Fruit fly (Drosophila melanogaster) whole organism, embryonic: ENCODE data around the gene Slob.
A peak's percentile ranks its signal among the peaks of the same experiment; 100 is the strongest.

Source experiments
- B-H1 ChIP-seq: fragments of 200-800 bp; sonication (Bioruptor generic); IDR thresholded peaks from 3 replicates; pipeline ENCODE4 v1.3.6; 2022; ENCODE audit warnings: missing biosample characterization, missing genetic modification characterization
- BEAF-32 ChIP-seq: fragments of 200-800 bp; sonication (Bioruptor generic); optimal IDR thresholded peaks from 3 replicates; lab custom pipeline; 2017; ENCODE audit warnings: missing biosample characterization, missing genetic modification characterization, mild to moderate bottlenecking, moderate library complexity, missing genetic modification reagents
- CG1024 ChIP-seq: fragments of 200-800 bp; sonication (Bioruptor generic); IDR thresholded peaks from 2 replicates; pipeline ENCODE4 v1.3.6; 2022; ENCODE audit warnings: missing biosample characterization, missing genetic modification characterization
- CG10431 ChIP-seq: fragments of 200-800 bp; sonication (Bioruptor generic); optimal IDR thresholded peaks from 3 replicates; lab custom pipeline; 2018; ENCODE audit warnings: missing biosample characterization, mild to moderate bottlenecking, missing genetic modification characterization
- CG11456 ChIP-seq: fragments of 200-800 bp; sonication (Bioruptor generic); IDR thresholded peaks from 3 replicates; pipeline ENCODE4 v1.3.6; 2022; ENCODE audit warnings: missing biosample characterization, missing genetic modification characterization
- CG12155 ChIP-seq: fragments of 200-800 bp; sonication (Bioruptor generic); optimal IDR thresholded peaks from 3 replicates; lab custom pipeline; 2016; ENCODE audit warnings: missing biosample characterization, missing genetic modification characterization
- CG14860 ChIP-seq: fragments of 200-800 bp; sonication (Bioruptor generic); IDR thresholded peaks from 3 replicates; pipeline ENCODE4 v1.3.6; 2022; ENCODE audit warnings: missing biosample characterization, missing genetic modification characterization; ENCODE audit not compliant: partially characterized antibody
- CG15479 ChIP-seq: fragments of 200-800 bp; sonication (Bioruptor generic); optimal IDR thresholded peaks from 3 replicates; lab custom pipeline; 2019; ENCODE audit warnings: missing biosample characterization, mild to moderate bottlenecking, missing genetic modification characterization, moderate library complexity
- CG1647 ChIP-seq: fragments of 200-800 bp; sonication (Bioruptor generic); optimal IDR thresholded peaks from 3 replicates; lab custom pipeline; 2016; ENCODE audit warnings: missing biosample characterization, missing genetic modification characterization
- CG16815 ChIP-seq: fragments of 200-800 bp; sonication (Bioruptor generic); optimal IDR thresholded peaks from 3 replicates; lab custom pipeline; 2017; ENCODE audit warnings: missing biosample characterization, mild to moderate bottlenecking, missing genetic modification characterization
- CG17802 ChIP-seq: fragments of 200-800 bp; sonication (Bioruptor generic); optimal IDR thresholded peaks from 2 replicates; lab custom pipeline; 2018; ENCODE audit warnings: missing biosample characterization, mild to moderate bottlenecking, missing genetic modification characterization, moderate library complexity
- CG17829 ChIP-seq: fragments of 200-800 bp; optimal IDR thresholded peaks from 2 replicates; lab custom pipeline; 2019; ENCODE audit warnings: missing biosample characterization, mild to moderate bottlenecking, missing genetic modification characterization, moderate library complexity
- CG18764 ChIP-seq: fragments of 200-800 bp; sonication (Bioruptor generic); optimal IDR thresholded peaks from 3 replicates; lab custom pipeline; 2016; ENCODE audit warnings: missing biosample characterization, missing genetic modification characterization
- CG2712 ChIP-seq: fragments of 200-800 bp; optimal IDR thresholded peaks from 3 replicates; lab custom pipeline; 2019; ENCODE audit warnings: missing biosample characterization, mild to moderate bottlenecking, missing genetic modification characterization, moderate library complexity
- CG2889 ChIP-seq: fragments of 200-800 bp; sonication (Bioruptor generic); IDR thresholded peaks from 3 replicates; pipeline ENCODE4 v1.3.6; 2022; ENCODE audit warnings: missing biosample characterization, missing genetic modification characterization
- CG30020 ChIP-seq: fragments of 200-800 bp; optimal IDR thresholded peaks from 2 replicates; lab custom pipeline; 2019; ENCODE audit warnings: missing biosample characterization, mild to moderate bottlenecking, missing genetic modification characterization, moderate library complexity
- CG30403 ChIP-seq: fragments of 200-800 bp; sonication (Bioruptor generic); optimal IDR thresholded peaks from 3 replicates; lab custom pipeline; 2016; ENCODE audit warnings: missing biosample characterization, missing genetic modification characterization
- CG43689 ChIP-seq: fragments of 200-800 bp; sonication (Bioruptor generic); IDR thresholded peaks from 2 replicates; pipeline ENCODE4 v1.3.6; 2022; ENCODE audit warnings: missing biosample characterization, missing genetic modification characterization
- CG4854 ChIP-seq: fragments of 200-800 bp; sonication (Bioruptor generic); optimal IDR thresholded peaks from 2 replicates; lab custom pipeline; 2016; ENCODE audit warnings: missing biosample characterization, missing genetic modification characterization, inconsistent platforms
- CG5180 ChIP-seq: fragments of 200-800 bp; sonication (Bioruptor generic); optimal IDR thresholded peaks from 3 replicates; lab custom pipeline; 2017; ENCODE audit warnings: missing biosample characterization, missing genetic modification characterization, mild to moderate bottlenecking, moderate library complexity, missing genetic modification reagents
- CG8281 ChIP-seq: fragments of 200-800 bp; sonication (Bioruptor generic); optimal IDR thresholded peaks from 2 replicates; lab custom pipeline; 2018; ENCODE audit warnings: missing biosample characterization, mild to moderate bottlenecking, missing genetic modification characterization, moderate library complexity
- CG8359 ChIP-seq: fragments of 200-800 bp; sonication (Bioruptor generic); optimal IDR thresholded peaks from 2 replicates; lab custom pipeline; 2017; ENCODE audit warnings: missing biosample characterization, mild to moderate bottlenecking, missing genetic modification characterization, borderline replicate concordance
- CG9215 ChIP-seq: fragments of 200-800 bp; sonication (Bioruptor generic); IDR thresholded peaks from 2 replicates; pipeline ENCODE4 v1.3.6; 2022; ENCODE audit warnings: missing biosample characterization, missing genetic modification characterization
- Chrac-16 ChIP-seq: fragments of 200-800 bp; sonication (Bioruptor generic); optimal IDR thresholded peaks from 3 replicates; lab custom pipeline; 2016; ENCODE audit warnings: missing biosample characterization, missing genetic modification characterization
- CrebB ChIP-seq: fragments of 200-800 bp; sonication (Bioruptor generic); optimal IDR thresholded peaks from 3 replicates; lab custom pipeline; 2018; ENCODE audit warnings: missing biosample characterization, mild to moderate bottlenecking, missing genetic modification characterization
- D19A ChIP-seq: fragments of 200-800 bp; optimal IDR thresholded peaks from 3 replicates; lab custom pipeline; 2019; ENCODE audit warnings: missing biosample characterization, mild to moderate bottlenecking, missing genetic modification characterization, moderate library complexity
- Dad ChIP-seq: fragments of 200-800 bp; sonication (Bioruptor generic); optimal IDR thresholded peaks from 3 replicates; lab custom pipeline; 2016; ENCODE audit warnings: missing biosample characterization, missing genetic modification characterization
- Doc3 ChIP-seq: fragments of 200-800 bp; sonication (Bioruptor generic); IDR thresholded peaks from 3 replicates; pipeline ENCODE4 v1.3.6; 2022; ENCODE audit warnings: missing biosample characterization, missing genetic modification characterization; ENCODE audit not compliant: partially characterized antibody
- Ets65A ChIP-seq: fragments of 200-800 bp; sonication (Bioruptor generic); peaks from one replicate; lab custom pipeline; 2016; ENCODE audit warnings: missing biosample characterization, missing genetic modification characterization
- Fer2 ChIP-seq: fragments of 200-800 bp; sonication (Bioruptor generic); optimal IDR thresholded peaks from 2 replicates; lab custom pipeline; 2018; ENCODE audit warnings: missing biosample characterization, mild to moderate bottlenecking, missing genetic modification characterization, moderate library complexity
- HmgD ChIP-seq: fragments of 200-800 bp; sonication (Bioruptor generic); optimal IDR thresholded peaks from 3 replicates; lab custom pipeline; 2016; ENCODE audit warnings: missing biosample characterization, missing genetic modification characterization
- Mrtf ChIP-seq: fragments of 200-800 bp; sonication (Bioruptor generic); IDR thresholded peaks from 3 replicates; pipeline ENCODE4 v1.3.6; 2022; ENCODE audit warnings: missing biosample characterization, missing genetic modification characterization
- Scr ChIP-seq: fragments of 200-800 bp; sonication (Bioruptor generic); IDR thresholded peaks from 2 replicates; pipeline ENCODE4 v1.3.6; 2022; ENCODE audit warnings: missing biosample characterization, missing genetic modification characterization; ENCODE audit not compliant: partially characterized antibody
- Trl ChIP-seq, 3 experiments: fragments of >200 bp in 2 of 3; fragments of 200-800 bp in 1 of 3; sonication (Bioruptor generic) in 1 of 3; optimal IDR thresholded peaks; 2 replicates in 1 of 3; 3 replicates in 2 of 3; lab custom pipeline; 2016 to 2017; ENCODE audit warnings: missing biosample characterization in 1 of 3, missing genetic modification characterization in 1 of 3
- Usf ChIP-seq: fragments of 200-800 bp; sonication (Bioruptor generic); optimal IDR thresholded peaks from 2 replicates; lab custom pipeline; 2017; ENCODE audit warnings: missing genotype, missing biosample characterization, missing genetic modification characterization
- ab ChIP-seq: fragments of 200-800 bp; sonication (Bioruptor generic); optimal IDR thresholded peaks from 2 replicates; lab custom pipeline; 2016; ENCODE audit warnings: missing biosample characterization, missing genetic modification characterization
- abd-A ChIP-seq: fragments of 200-800 bp; sonication (Bioruptor generic); optimal IDR thresholded peaks from 3 replicates; lab custom pipeline; 2019; ENCODE audit warnings: missing biosample characterization, mild to moderate bottlenecking, missing genetic modification characterization, moderate library complexity
- dmrt99B ChIP-seq: fragments of 200-800 bp; sonication (Bioruptor generic); optimal IDR thresholded peaks from 2 replicates; lab custom pipeline; 2018; ENCODE audit warnings: missing biosample characterization, mild to moderate bottlenecking, missing genetic modification characterization, moderate library complexity
- exex ChIP-seq: fragments of 200-800 bp; sonication (Bioruptor generic); optimal IDR thresholded peaks from 4 replicates; lab custom pipeline; 2018; ENCODE audit warnings: missing biosample characterization, mild to moderate bottlenecking, missing genetic modification characterization, moderate library complexity
- gro ChIP-seq: fragments of 200-800 bp; sonication (Bioruptor generic); optimal IDR thresholded peaks from 2 replicates; lab custom pipeline; 2016; ENCODE audit warnings: missing biosample characterization, missing genetic modification characterization
- maf-S ChIP-seq: fragments of 200-800 bp; sonication (Bioruptor generic); optimal IDR thresholded peaks from 2 replicates; lab custom pipeline; 2016; ENCODE audit warnings: missing biosample characterization, missing genetic modification characterization
- mirr ChIP-seq: fragments of 200-800 bp; sonication (Bioruptor generic); optimal IDR thresholded peaks from 3 replicates; lab custom pipeline; 2018; ENCODE audit warnings: missing biosample characterization, mild to moderate bottlenecking, missing genetic modification characterization
- phol ChIP-seq: fragments of 200-800 bp; sonication (Bioruptor generic); optimal IDR thresholded peaks from 3 replicates; lab custom pipeline; 2018; ENCODE audit warnings: missing biosample characterization, mild to moderate bottlenecking, missing genetic modification characterization, moderate library complexity
- pnt ChIP-seq: fragments of 200-800 bp; sonication (Bioruptor generic); optimal IDR thresholded peaks from 3 replicates; lab custom pipeline; 2016; ENCODE audit warnings: missing biosample characterization, missing genetic modification characterization
- repo ChIP-seq: fragments of 200-800 bp; sonication (Bioruptor generic); optimal IDR thresholded peaks from 2 replicates; lab custom pipeline; 2016; ENCODE audit warnings: missing biosample characterization, missing genetic modification characterization
- salm ChIP-seq: fragments of 200-800 bp; sonication (Bioruptor generic); optimal IDR thresholded peaks from 2 replicates; lab custom pipeline; 2018; ENCODE audit warnings: missing biosample characterization, mild to moderate bottlenecking, missing genetic modification characterization
- sqz ChIP-seq: fragments of 200-800 bp; sonication (Bioruptor generic); optimal IDR thresholded peaks from 3 replicates; lab custom pipeline; 2018; ENCODE audit warnings: missing biosample characterization, mild to moderate bottlenecking, missing genetic modification characterization
- sr ChIP-seq: fragments of 200-800 bp; sonication (Bioruptor generic); IDR thresholded peaks from 3 replicates; pipeline ENCODE4 v1.3.6; 2022; ENCODE audit warnings: missing biosample characterization, missing genetic modification characterization
- tap ChIP-seq: fragments of 200-800 bp; optimal IDR thresholded peaks from 3 replicates; lab custom pipeline; 2019; ENCODE audit warnings: missing biosample characterization, mild to moderate bottlenecking, missing genetic modification characterization, moderate library complexity
- wek ChIP-seq: fragments of 200-800 bp; sonication (Bioruptor generic); optimal IDR thresholded peaks from 3 replicates; lab custom pipeline; 2018; ENCODE audit warnings: missing biosample characterization, mild to moderate bottlenecking, missing genetic modification characterization, moderate library complexity

Gene Slob

dm6 chr2L:7596862-7597261 lies 78.0 kb downstream of the Slob start (continued):
- TF ChIP-seq sqz (peak; percentile 90), D19A (tag; lab: Kevin White, UChicago) (peak; percentile 76), CG11456 (GFP tag; lab: Robert Waterston, UW) (0 out of 3 replicates have a peak, but pooled peaks have one; percentile 67), Ets65A (GFP tag; lab: Kevin White, UChicago) (peak; percentile 91), BEAF-32 (GFP tag; lab: Kevin White, UChicago) (no peak), CG1647 (GFP tag; lab: Kevin White, UChicago) (peak; percentile 77), tap (tag; lab: Kevin White, UChicago) (peak; percentile 79), CG17829 (tag; lab: Kevin White, UChicago) (peak; percentile 92), Usf (GFP tag; lab: Kevin White, UChicago) (peak; percentile 46), CG17802 (peak; percentile 73), CG2889 (GFP tag; lab: Robert Waterston, UW) (no peak), sr (GFP tag; lab: Robert Waterston, UW) (peak; percentile 46; the same call in 1 of the 3 replicates), maf-S (GFP tag; lab: Kevin White, UChicago) (peak; percentile 61), B-H1 (GFP tag; lab: Robert Waterston, UW) (peak; percentile 61; the same call in 1 of the 3 replicates), Fer2 (tag; lab: Kevin White, UChicago) (no peak), HmgD (GFP tag; lab: Kevin White, UChicago) (no peak), CG10431 (GFP tag; lab: Kevin White, UChicago) (peak; percentile 65), CG30403 (GFP tag; lab: Kevin White, UChicago) (peak; percentile 76), repo (GFP tag; lab: Kevin White, UChicago) (peak; percentile 41), exex (tag; lab: Kevin White, UChicago) (no peak), CG8359 (GFP tag; lab: Kevin White, UChicago) (peak; percentile 85), abd-A (tag; lab: Kevin White, UChicago) (no peak), Dad (GFP tag; lab: Kevin White, UChicago) (peak; percentile 83), CG16815 (GFP tag; lab: Kevin White, UChicago) (peak; percentile 84), pnt (GFP tag; lab: Kevin White, UChicago) (peak; percentile 83), CG15479 (GFP tag; lab: Kevin White, UChicago) (peak; percentile 40), CG4854 (peak; percentile 62), CG1024 (GFP tag; lab: Robert Waterston, UW) (peak; percentile 87), ab (GFP tag; lab: Kevin White, UChicago) (peak; percentile 58), CG30020 (peak; percentile 52), mirr (no peak), phol (peak; percentile 92), CG18764 (GFP tag; lab: Kevin White, UChicago) (peak; percentile 74), Scr (GFP tag; lab: Robert Waterston, UW) (no peak), CG8281 (tag; lab: Kevin White, UChicago) (peak; percentile 61), CG5180 (GFP tag; lab: Kevin White, UChicago) (peak; percentile 67), CG43689 (GFP tag; lab: Robert Waterston, UW) (no peak), salm (peak; percentile 73), CG12155 (GFP tag; lab: Kevin White, UChicago) (peak; percentile 60), wek (GFP tag; lab: Kevin White, UChicago) (peak; percentile 39), CrebB (peak; percentile 58), Mrtf (GFP tag; lab: Robert Waterston, UW) (peak; percentile 48; the same call in 1 of the 3 replicates), gro (GFP tag; lab: Kevin White, UChicago) (no peak), Trl (optimal IDR thresholded peaks at IDR 0.05; lab: Kevin White, UChicago) (no peak), Trl (GFP tag; optimal IDR thresholded peaks at IDR 0.05; lab: Kevin White, UChicago) (peak; percentile 83), Chrac-16 (peak; percentile 87), Doc3 (no peak), CG14860 (GFP tag; lab: Robert Waterston, UW) (no peak), CG2712 (tag; lab: Kevin White, UChicago) (peak; percentile 93), CG9215 (GFP tag; lab: Robert Waterston, UW) (peak; percentile 31), dmrt99B (peak; percentile 88)
